Fruit fly (Drosophila melanogaster) whole organism, embryonic: ENCODE measurements around the gene CG17105.

Experiments used
- CG10274 ChIP-seq: fragments of 200-800 bp; sonication (Bioruptor generic); optimal IDR thresholded peaks from 3 replicates; lab custom pipeline; 2017; ENCODE audit warnings: missing biosample characterization, mild to moderate bottlenecking, missing genetic modification characterization
- CG11723 ChIP-seq: fragments of 200-800 bp; sonication (Bioruptor generic); optimal IDR thresholded peaks from 2 replicates; lab custom pipeline; 2017; ENCODE audit warnings: missing biosample characterization, mild to moderate bottlenecking, missing genetic modification characterization
- CG12236 ChIP-seq: fragments of 200-800 bp; sonication (Bioruptor generic); optimal IDR thresholded peaks from 2 replicates; lab custom pipeline; 2016; ENCODE audit warnings: missing biosample characterization, missing genetic modification characterization
- CG14710 ChIP-seq: fragments of 200-800 bp; sonication (Bioruptor generic); optimal IDR thresholded peaks from 3 replicates; lab custom pipeline; 2019; ENCODE audit warnings: missing biosample characterization, mild to moderate bottlenecking, missing genetic modification characterization, moderate library complexity
- CG17359 ChIP-seq: fragments of 200-800 bp; sonication (Bioruptor generic); optimal IDR thresholded peaks from 3 replicates; lab custom pipeline; 2018; ENCODE audit warnings: missing biosample characterization, mild to moderate bottlenecking, missing genetic modification characterization, moderate library complexity
- CG17612 ChIP-seq: fragments of 200-800 bp; sonication (Bioruptor generic); IDR thresholded peaks from 2 replicates; pipeline ENCODE4 v1.3.6; 2022; ENCODE audit warnings: missing biosample characterization, missing genetic modification characterization
- CG18476 ChIP-seq: fragments of 200-800 bp; sonication (Bioruptor generic); optimal IDR thresholded peaks from 2 replicates; lab custom pipeline; 2016; ENCODE audit warnings: missing biosample characterization, mild to moderate bottlenecking, missing genetic modification characterization
- CG2120 ChIP-seq: fragments of 200-800 bp; sonication (Bioruptor generic); optimal IDR thresholded peaks from 3 replicates; lab custom pipeline; 2016; ENCODE audit warnings: missing biosample characterization, missing genetic modification characterization
- CG33557 ChIP-seq: fragments of 200-800 bp; sonication (Bioruptor generic); optimal IDR thresholded peaks from 2 replicates; lab custom pipeline; 2019; ENCODE audit warnings: missing biosample characterization, mild to moderate bottlenecking, missing genetic modification characterization, moderate library complexity
- CG6689 ChIP-seq: fragments of 200-800 bp; sonication (Bioruptor generic); IDR thresholded peaks from 2 replicates; pipeline ENCODE4 v1.3.6; 2022; ENCODE audit warnings: missing biosample characterization, missing genetic modification characterization
- CG7745 ChIP-seq: fragments of 200-800 bp; sonication (Bioruptor generic); optimal IDR thresholded peaks from 2 replicates; lab custom pipeline; 2018; ENCODE audit warnings: missing biosample characterization, mild to moderate bottlenecking, missing genetic modification characterization, moderate library complexity
- CG7839 ChIP-seq: fragments of 200-800 bp; sonication (Bioruptor generic); optimal IDR thresholded peaks from 3 replicates; lab custom pipeline; 2018; ENCODE audit warnings: missing biosample characterization, mild to moderate bottlenecking, missing genetic modification characterization, moderate library complexity
- CG8944 ChIP-seq: fragments of 200-800 bp; sonication (Bioruptor generic); optimal IDR thresholded peaks from 3 replicates; lab custom pipeline; 2016; ENCODE audit warnings: missing biosample characterization, missing genetic modification characterization
- CG9932 ChIP-seq: fragments of 200-800 bp; sonication (Bioruptor generic); IDR thresholded peaks from 2 replicates; pipeline ENCODE4 v1.3.6; 2022; ENCODE audit warnings: missing biosample characterization, missing genetic modification characterization
- Dfd ChIP-seq, 2 experiments: fragments of >200 bp; optimal IDR thresholded peaks; 2 replicates each; lab custom pipeline; 2017; ENCODE audit warnings: missing biosample characterization in 2 of 2, missing genetic modification characterization in 2 of 2
- Dll ChIP-seq: fragments of 200-800 bp; sonication (Bioruptor generic); IDR thresholded peaks from 4 replicates; pipeline ENCODE4 v1.3.6; 2022; ENCODE audit warnings: missing biosample characterization, missing genetic modification characterization; ENCODE audit not compliant: partially characterized antibody
- Ets65A ChIP-seq: fragments of 200-800 bp; sonication (Bioruptor generic); peaks from one replicate; lab custom pipeline; 2016; ENCODE audit warnings: missing biosample characterization, missing genetic modification characterization
- HLHmδ ChIP-seq: fragments of 200-800 bp; sonication (Bioruptor generic); optimal IDR thresholded peaks from 2 replicates; lab custom pipeline; 2018; ENCODE audit warnings: missing biosample characterization, mild to moderate bottlenecking, missing genetic modification characterization, moderate library complexity
- Hmr ChIP-seq: fragments of 200-800 bp; sonication (Bioruptor generic); optimal IDR thresholded peaks from 3 replicates; lab custom pipeline; 2017; ENCODE audit warnings: mild to moderate bottlenecking, missing biosample characterization, missing genetic modification reagents, missing genetic modification characterization
- Hr3 ChIP-seq: fragments of 200-800 bp; sonication (Bioruptor generic); optimal IDR thresholded peaks from 3 replicates; lab custom pipeline; 2016; ENCODE audit warnings: missing biosample characterization, missing genetic modification characterization
- Hr51 ChIP-seq, 2 experiments: fragments of 200-800 bp; sonication (Bioruptor generic); optimal IDR thresholded peaks; 2 replicates in 1 of 2; 3 replicates in 1 of 2; lab custom pipeline; 2016 to 2018; ENCODE audit warnings: missing biosample characterization in 2 of 2, missing genetic modification characterization in 2 of 2, mild to moderate bottlenecking in 1 of 2, moderate library complexity in 1 of 2
- Lpt ChIP-seq: fragments of >200 bp; optimal IDR thresholded peaks from 2 replicates; lab custom pipeline; 2018; ENCODE audit warnings: missing biosample characterization, missing genetic modification characterization
- Max ChIP-seq: fragments of 200-800 bp; sonication (Bioruptor generic); optimal IDR thresholded peaks from 2 replicates; lab custom pipeline; 2016; ENCODE audit warnings: missing biosample characterization, mild to moderate bottlenecking, missing genetic modification characterization
- Med ChIP-seq: fragments of 200-800 bp; sonication (Bioruptor generic); peaks from one replicate; lab custom pipeline; 2016; ENCODE audit warnings: missing biosample characterization, missing genetic modification characterization, mild to moderate bottlenecking, inconsistent platforms, moderate library complexity
- Mrtf ChIP-seq: fragments of 200-800 bp; sonication (Bioruptor generic); IDR thresholded peaks from 3 replicates; pipeline ENCODE4 v1.3.6; 2022; ENCODE audit warnings: missing biosample characterization, missing genetic modification characterization
- Myb ChIP-seq: fragments of 200-800 bp; sonication (Bioruptor generic); optimal IDR thresholded peaks from 2 replicates; lab custom pipeline; 2016; ENCODE audit warnings: missing biosample characterization, missing genetic modification characterization
- Ravus ChIP-seq: fragments of 200-800 bp; sonication (Bioruptor generic); IDR thresholded peaks from 2 replicates; pipeline ENCODE4 v1.3.6; 2022; ENCODE audit warnings: missing biosample characterization, missing genetic modification characterization
- Six4 ChIP-seq: fragments of 200-800 bp; sonication (Bioruptor generic); optimal IDR thresholded peaks from 2 replicates; lab custom pipeline; 2016; ENCODE audit warnings: missing biosample characterization, missing genetic modification characterization
- abd-A ChIP-seq: fragments of 200-800 bp; sonication (Bioruptor generic); optimal IDR thresholded peaks from 3 replicates; lab custom pipeline; 2019; ENCODE audit warnings: missing biosample characterization, mild to moderate bottlenecking, missing genetic modification characterization, moderate library complexity
- bowl ChIP-seq: fragments of 200-800 bp; sonication (Bioruptor generic); IDR thresholded peaks from 2 replicates; pipeline ENCODE4 v1.3.6; 2022; ENCODE audit warnings: missing biosample characterization, missing genetic modification characterization
- br ChIP-seq: fragments of >200 bp; optimal IDR thresholded peaks from 2 replicates; lab custom pipeline; 2017
- croc ChIP-seq: fragments of 200-800 bp; sonication (Bioruptor generic); conservative IDR thresholded peaks from 3 replicates; pipeline ENCODE4 v1.3.6; 2022; ENCODE audit warnings: missing biosample characterization, missing genetic modification characterization
- crp ChIP-seq, 2 experiments: fragments of 200-800 bp; sonication (Bioruptor generic); optimal IDR thresholded peaks; 2 replicates in 1 of 2; 3 replicates in 1 of 2; lab custom pipeline; 2017; ENCODE audit warnings: missing biosample characterization in 2 of 2, missing genetic modification characterization in 2 of 2, mild to moderate bottlenecking in 1 of 2, moderate library complexity in 1 of 2
- cwo ChIP-seq: fragments of 200-800 bp; sonication (Bioruptor generic); optimal IDR thresholded peaks from 3 replicates; lab custom pipeline; 2017; ENCODE audit warnings: missing biosample characterization, missing genetic modification characterization, mild to moderate bottlenecking, moderate library complexity, missing genetic modification reagents
- eve ChIP-seq, 2 experiments: fragments of >200 bp; optimal IDR thresholded peaks; 2 replicates each; lab custom pipeline; 2017; ENCODE audit warnings: missing biosample characterization in 2 of 2, missing genetic modification characterization in 2 of 2
- jumu ChIP-seq: fragments of 200-800 bp; sonication (Bioruptor generic); optimal IDR thresholded peaks from 3 replicates; lab custom pipeline; 2016; ENCODE audit warnings: missing biosample characterization, missing genetic modification characterization
- pita ChIP-seq: fragments of 200-800 bp; sonication (Bioruptor generic); optimal IDR thresholded peaks from 2 replicates; lab custom pipeline; 2017; ENCODE audit warnings: missing biosample characterization, mild to moderate bottlenecking, missing genetic modification characterization
- prd ChIP-seq, 3 experiments: fragments of >200 bp in 2 of 3; fragments of 200-800 bp in 1 of 3; sonication (Bioruptor generic) in 1 of 3; optimal IDR thresholded peaks in 2 of 3; IDR thresholded peaks in 1 of 3; 2 replicates in 2 of 3; 3 replicates in 1 of 3; pipeline versions ENCODE4 v1.3.6 to Lab custom; 2017 to 2022; ENCODE audit warnings: missing biosample characterization in 1 of 3, missing genetic modification characterization in 1 of 3
- sens ChIP-seq: fragments of 200-800 bp; sonication (Bioruptor generic); peaks from one replicate; lab custom pipeline; 2016; ENCODE audit warnings: missing biosample characterization, missing genetic modification characterization
- sima ChIP-seq: fragments of 200-800 bp; sonication (Bioruptor generic); optimal IDR thresholded peaks from 2 replicates; lab custom pipeline; 2016; ENCODE audit warnings: missing biosample characterization, missing genetic modification characterization
- slou ChIP-seq: fragments of 200-800 bp; sonication (Bioruptor generic); optimal IDR thresholded peaks from 3 replicates; lab custom pipeline; 2016; ENCODE audit warnings: missing biosample characterization, missing genetic modification characterization
- sr ChIP-seq: fragments of 200-800 bp; sonication (Bioruptor generic); IDR thresholded peaks from 3 replicates; pipeline ENCODE4 v1.3.6; 2022; ENCODE audit warnings: missing biosample characterization, missing genetic modification characterization
- tll ChIP-seq, 2 experiments: fragments of 200-800 bp in 1 of 2; fragments of >200 bp in 1 of 2; sonication (Bioruptor generic) in 1 of 2; optimal IDR thresholded peaks; 2 replicates each; lab custom pipeline; 2017 to 2019; ENCODE audit warnings: missing biosample characterization in 2 of 2, missing genetic modification characterization in 2 of 2, mild to moderate bottlenecking in 1 of 2, moderate library complexity in 1 of 2
- toy ChIP-seq: fragments of 200-800 bp; sonication (Bioruptor generic); IDR thresholded peaks from 2 replicates; pipeline ENCODE4 v1.3.6; 2022; ENCODE audit warnings: missing biosample characterization, missing genetic modification characterization
- unpg ChIP-seq: fragments of 200-800 bp; sonication (Bioruptor generic); optimal IDR thresholded peaks from 3 replicates; lab custom pipeline; 2018; ENCODE audit warnings: missing biosample characterization, mild to moderate bottlenecking, missing genetic modification characterization, moderate library complexity

CG17105 gene

dm6 chr2L:10680584-10681080 is at the start of gene CG17105 (continued):
- TF ChIP-seq CG12236 (GFP tag; lab: Kevin White, UChicago) (no peak), CG9932 (GFP tag; lab: Robert Waterston, UW) (no peak), CG2120 (GFP tag; lab: Kevin White, UChicago) (peak; percentile 15), CG6689 (GFP tag; lab: Robert Waterston, UW) (no peak), Myb (GFP tag; lab: Kevin White, UChicago) (no peak), eve (GFP tag; optimal IDR thresholded peaks at IDR 0.05; lab: Kevin White, UChicago) (no peak), Hr51 (GFP tag; optimal IDR thresholded peaks at IDR 0.05; lab: Kevin White, UChicago) (peak in 1 of 2 experiments; percentile 56), sima (GFP tag; lab: Kevin White, UChicago) (no peak), Med (GFP tag; lab: Kevin White, UChicago) (peak; percentile 57), Max (GFP tag; lab: Kevin White, UChicago) (no peak), unpg (GFP tag; lab: Kevin White, UChicago) (peak; percentile 26), CG8944 (GFP tag; lab: Kevin White, UChicago) (no peak)

- TF ChIP-seq Hr3 (GFP tag; lab: Kevin White, UChicago) = no peak
- TF ChIP-seq pita = no peak
- TF ChIP-seq crp (GFP tag; optimal IDR thresholded peaks at IDR 0.05; lab: Kevin White, UChicago) = no peak
- no peak for TF ChIP-seq CG7839
- no peak for TF ChIP-seq CG12236 (GFP tag; lab: Kevin White, UChicago)
These were observed 48.1 kb upstream of the CG17105 start for dm6 chr2L:10632702-10633101.

- TF ChIP-seq CG18476 (GFP tag; lab: Kevin White, UChicago) (no peak), Dfd (GFP tag; optimal IDR thresholded peaks at IDR 0.05; lab: Kevin White, UChicago) (no peak), Ets65A (GFP tag; lab: Kevin White, UChicago) (peak; percentile 81)
These were observed 42.5 kb upstream of the CG17105 start, which contains the start of gene CG7329 for dm6 chr2L:10638371-10638770. Gene CG7329, minus strand, starts transcription at chr2L:10638471.

DNA sequence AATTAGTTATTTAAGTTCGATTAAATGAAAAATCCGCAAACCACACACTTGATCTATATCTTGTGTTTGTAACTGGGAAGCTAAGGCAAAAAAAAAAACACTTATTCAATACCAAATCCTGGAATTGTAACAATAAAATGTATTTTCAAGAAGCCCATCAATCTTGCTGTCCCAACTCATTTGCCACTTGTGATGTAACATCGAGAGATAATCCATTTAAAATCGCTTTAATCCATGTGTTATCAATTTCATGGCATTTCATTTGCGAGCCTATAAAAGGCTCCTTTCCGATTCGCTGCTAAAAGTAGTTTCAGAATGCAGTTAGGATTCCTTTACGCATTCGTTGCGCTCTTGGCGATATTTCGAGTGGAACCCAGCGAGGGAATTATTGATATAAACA is 41.2 kb upstream of the CG17105 start, which contains the start of gene CG31872:
TSS of gene CG31872 (plus strand) at position 301 of the 400 bp plus-strand sequence.
- TF ChIP-seq Hmr (GFP tag; lab: Kevin White, UChicago) (no peak), Lpt (GFP tag; lab: Kevin White, UChicago) (no peak), HLHmδ (GFP tag; lab: Kevin White, UChicago) (no peak), Six4 (GFP tag; lab: Kevin White, UChicago) (no peak), jumu (no peak), sr (no peak), CG10274 (GFP tag; lab: Kevin White, UChicago) (no peak), toy (GFP tag; lab: Robert Waterston, UW) (no peak), Dll (GFP tag; lab: Robert Waterston, UW) (no peak), prd (optimal IDR thresholded peaks at IDR 0.05; lab: Kevin White, UChicago) (no peak), prd (GFP tag; IDR thresholded peaks at IDR 0.05; lab: Robert Waterston, UW) (no peak)

- TF ChIP-seq bowl (GFP tag; lab: Robert Waterston, UW) (no peak), CG7745 (no peak), br (lab: Kevin White, UChicago) (no peak), slou (GFP tag; lab: Kevin White, UChicago) (no peak), Ravus (GFP tag; lab: Robert Waterston, UW) (no peak), tll (GFP tag; optimal IDR thresholded peaks at IDR 0.05; lab: Kevin White, UChicago) (no peak), croc (no peak), CG33557 (GFP tag; lab: Kevin White, UChicago) (no peak), abd-A (tag; lab: Kevin White, UChicago) (no peak), cwo (no peak), CG17359 (tag; lab: Kevin White, UChicago) (no peak), Mrtf (GFP tag; lab: Robert Waterston, UW) (no peak), sens (no peak), CG17612 (no peak), CG11723 (no peak), CG14710 (tag; lab: Kevin White, UChicago) (no peak)
These were observed 37.2 kb upstream of the CG17105 start, which contains the start of gene CG18284 for dm6 chr2L:10643671-10644070. Gene CG18284, plus strand, starts transcription at chr2L:10643971.
